Worm (Caenorhabditis elegans) whole organism, late embryonic: Measurements from ENCODE around the gene spe-36.

Experiments used
- C08G9.2 ChIP-seq: sonication (generic microtip); optimal IDR thresholded peaks from 2 replicates; lab custom pipeline; 2016; ENCODE audit warnings: mild to moderate bottlenecking, missing genetic modification characterization, moderate library complexity, missing compliant biosample characterization
- F13H6.1 ChIP-seq: sonication (generic microtip); optimal IDR thresholded peaks from 2 replicates; lab custom pipeline; 2016; ENCODE audit warnings: missing genetic modification characterization, missing compliant biosample characterization
- T23F11.4 ChIP-seq: fragments of 200-800 bp; sonication (Bioruptor generic); optimal IDR thresholded peaks from 2 replicates; lab custom pipeline; 2018; ENCODE audit warnings: mild to moderate bottlenecking, missing genetic modification characterization, missing compliant biosample characterization
- Y22D7AL.16 ChIP-seq: sonication (generic microtip); optimal IDR thresholded peaks from 2 replicates; lab custom pipeline; 2016; ENCODE audit warnings: missing genetic modification characterization, missing compliant biosample characterization
- ahr-1 ChIP-seq: sonication (generic microtip); optimal IDR thresholded peaks from 2 replicates; lab custom pipeline; 2016; ENCODE audit warnings: missing genetic modification characterization, missing compliant biosample characterization
- ceh-14 ChIP-seq: sonication (generic microtip); optimal IDR thresholded peaks from 2 replicates; lab custom pipeline; 2016; ENCODE audit warnings: missing genotype, missing genetic modification characterization, missing compliant biosample characterization
- ceh-19 ChIP-seq: fragments of 200-800 bp; sonication (Bioruptor generic); optimal IDR thresholded peaks from 2 replicates; lab custom pipeline; 2018; ENCODE audit warnings: mild to moderate bottlenecking, missing genetic modification characterization, missing compliant biosample characterization
- ceh-2 ChIP-seq: sonication (generic microtip); optimal IDR thresholded peaks from 2 replicates; lab custom pipeline; 2016; ENCODE audit warnings: missing genotype, missing genetic modification characterization, missing compliant biosample characterization
- ceh-30 ChIP-seq: fragments of 150-350 bp; optimal IDR thresholded peaks from 2 replicates; lab custom pipeline; 2014; ENCODE audit warnings: missing biosample characterization, missing genetic modification characterization
- ceh-34 ChIP-seq: sonication (generic microtip); optimal IDR thresholded peaks from 2 replicates; lab custom pipeline; 2016; ENCODE audit warnings: mild to moderate bottlenecking, missing genetic modification characterization, missing compliant biosample characterization
- ceh-45 ChIP-seq: fragments of 200-800 bp; sonication (Bioruptor generic); IDR thresholded peaks from 2 replicates; pipeline ENCODE4 v1.3.6; 2022; ENCODE audit warnings: missing genetic modification reagents, missing genetic modification characterization, missing compliant biosample characterization
- ceh-6 ChIP-seq: fragments of 200-800 bp; sonication (Bioruptor generic); optimal IDR thresholded peaks from 2 replicates; lab custom pipeline; 2018; ENCODE audit warnings: mild to moderate bottlenecking, missing genetic modification characterization, missing compliant biosample characterization
- che-1 ChIP-seq: sonication (generic microtip); optimal IDR thresholded peaks from 2 replicates; lab custom pipeline; 2016; ENCODE audit warnings: mild to moderate bottlenecking, missing genetic modification characterization, missing compliant biosample characterization
- dmd-4 ChIP-seq: sonication (generic microtip); optimal IDR thresholded peaks from 2 replicates; lab custom pipeline; 2016; ENCODE audit warnings: borderline replicate concordance, missing genetic modification characterization, missing compliant biosample characterization
- dve-1 ChIP-seq: sonication (generic microtip); optimal IDR thresholded peaks from 2 replicates; lab custom pipeline; 2017; ENCODE audit warnings: antibody characterized with exemption, mild to moderate bottlenecking, missing genetic modification characterization, missing compliant biosample characterization
- elt-2 ChIP-seq: sonication (generic microtip); optimal IDR thresholded peaks from 2 replicates; lab custom pipeline; 2016; ENCODE audit warnings: missing genetic modification reagents, missing genetic modification characterization, missing compliant biosample characterization
- ets-4 ChIP-seq: sonication (generic microtip); optimal IDR thresholded peaks from 2 replicates; lab custom pipeline; 2016; ENCODE audit warnings: missing genetic modification characterization, missing compliant biosample characterization
- fax-1 ChIP-seq: sonication (generic microtip); optimal IDR thresholded peaks from 2 replicates; lab custom pipeline; 2016; ENCODE audit warnings: missing genotype, missing genetic modification characterization, missing compliant biosample characterization
- fkh-10 ChIP-seq: fragments of 150-350 bp; optimal IDR thresholded peaks from 2 replicates; lab custom pipeline; 2014; ENCODE audit warnings: missing biosample characterization, missing genetic modification reagents, missing genetic modification characterization
- fkh-6 ChIP-seq: sonication (generic microtip); optimal IDR thresholded peaks from 2 replicates; lab custom pipeline; 2016; ENCODE audit warnings: missing genetic modification characterization, missing compliant biosample characterization
- hlh-13 ChIP-seq: fragments of 200-800 bp; sonication (Bioruptor generic); optimal IDR thresholded peaks from 2 replicates; lab custom pipeline; 2018; ENCODE audit warnings: mild to moderate bottlenecking, missing genetic modification characterization, missing compliant biosample characterization
- hlh-6 ChIP-seq: sonication (generic microtip); optimal IDR thresholded peaks from 2 replicates; lab custom pipeline; 2016; ENCODE audit warnings: missing genotype, missing genetic modification characterization, missing compliant biosample characterization
- hlh-8 ChIP-seq: sonication (generic microtip); optimal IDR thresholded peaks from 2 replicates; lab custom pipeline; 2016; ENCODE audit warnings: missing genotype, missing genetic modification characterization, missing compliant biosample characterization
- lim-6 ChIP-seq: sonication (generic microtip); optimal IDR thresholded peaks from 2 replicates; lab custom pipeline; 2016; ENCODE audit warnings: missing genetic modification characterization, missing compliant biosample characterization
- mec-3 ChIP-seq: sonication (generic microtip); optimal IDR thresholded peaks from 2 replicates; lab custom pipeline; 2016; ENCODE audit warnings: borderline replicate concordance, missing genetic modification characterization, missing compliant biosample characterization
- npax-4 ChIP-seq: sonication (generic microtip); optimal IDR thresholded peaks from 2 replicates; lab custom pipeline; 2016; ENCODE audit warnings: missing genetic modification characterization, missing compliant biosample characterization
- odd-2 ChIP-seq: sonication (generic microtip); optimal IDR thresholded peaks from 2 replicates; lab custom pipeline; 2017; ENCODE audit warnings: antibody characterized with exemption, mild to moderate bottlenecking, missing genetic modification characterization, missing compliant biosample characterization
- pax-1 ChIP-seq: fragments of 150-350 bp; optimal IDR thresholded peaks from 2 replicates; lab custom pipeline; 2014; ENCODE audit warnings: missing biosample characterization, missing genetic modification characterization
- pha-2 ChIP-seq: sonication (generic microtip); optimal IDR thresholded peaks from 2 replicates; lab custom pipeline; 2017; ENCODE audit warnings: mild to moderate bottlenecking, missing genetic modification characterization, missing compliant biosample characterization
- pqm-1 ChIP-seq: sonication (generic microtip); optimal IDR thresholded peaks from 2 replicates; lab custom pipeline; 2016; ENCODE audit warnings: missing genetic modification characterization, missing compliant biosample characterization
- ref-2 ChIP-seq: sonication (generic microtip); optimal IDR thresholded peaks from 2 replicates; lab custom pipeline; 2016; ENCODE audit warnings: missing genetic modification characterization, missing compliant biosample characterization
- sdc-2 ChIP-seq: sonication (generic microtip); optimal IDR thresholded peaks from 2 replicates; lab custom pipeline; 2016; ENCODE audit warnings: missing genotype, missing genetic modification characterization, missing compliant biosample characterization
- sox-2 ChIP-seq: fragments of 200-800 bp; sonication (Bioruptor generic); IDR thresholded peaks from 2 replicates; pipeline ENCODE4 v1.3.6; 2022; ENCODE audit warnings: missing genetic modification reagents, missing genetic modification characterization, missing compliant biosample characterization
- sox-4 ChIP-seq: sonication (generic microtip); optimal IDR thresholded peaks from 2 replicates; lab custom pipeline; 2017; ENCODE audit warnings: mild to moderate bottlenecking, missing genetic modification characterization, inconsistent platforms, missing compliant biosample characterization
- tbx-2 ChIP-seq: sonication (generic microtip); optimal IDR thresholded peaks from 2 replicates; lab custom pipeline; 2016; ENCODE audit warnings: missing genetic modification characterization, missing compliant biosample characterization
- tbx-7 ChIP-seq: sonication (generic microtip); optimal IDR thresholded peaks from 2 replicates; lab custom pipeline; 2016; ENCODE audit warnings: missing genotype, missing genetic modification characterization, missing compliant biosample characterization
- ttx-3 ChIP-seq: sonication (generic microtip); optimal IDR thresholded peaks from 2 replicates; lab custom pipeline; 2016; ENCODE audit warnings: missing genetic modification reagents, missing genetic modification characterization, missing compliant biosample characterization
- unc-3 ChIP-seq, 2 experiments: fragments of 200-800 bp in 1 of 2; sonication (Bioruptor generic) in 1 of 2; sonication (generic microtip) in 1 of 2; conservative IDR thresholded peaks in 1 of 2; optimal IDR thresholded peaks in 1 of 2; 2 replicates each; pipeline versions ENCODE4 v1.3.6 to Lab custom; 2016 to 2022; ENCODE audit warnings: missing compliant biosample characterization in 2 of 2, missing genetic modification characterization in 2 of 2, missing genetic modification reagents in 1 of 2
- unc-42 ChIP-seq: sonication (generic microtip); optimal IDR thresholded peaks from 2 replicates; lab custom pipeline; 2016; ENCODE audit warnings: missing genotype, missing genetic modification characterization, missing compliant biosample characterization
- unc-55 ChIP-seq: sonication (generic microtip); optimal IDR thresholded peaks from 2 replicates; lab custom pipeline; 2017; ENCODE audit warnings: missing biosample characterization, missing genetic modification reagents, missing genetic modification characterization
- unc-86 ChIP-seq: sonication (generic microtip); optimal IDR thresholded peaks from 2 replicates; lab custom pipeline; 2016; ENCODE audit warnings: missing genetic modification characterization, missing compliant biosample characterization
- ztf-16 ChIP-seq: sonication (generic microtip); optimal IDR thresholded peaks from 2 replicates; lab custom pipeline; 2017; ENCODE audit warnings: missing genetic modification characterization, missing compliant biosample characterization

spe-36 gene

DNA sequence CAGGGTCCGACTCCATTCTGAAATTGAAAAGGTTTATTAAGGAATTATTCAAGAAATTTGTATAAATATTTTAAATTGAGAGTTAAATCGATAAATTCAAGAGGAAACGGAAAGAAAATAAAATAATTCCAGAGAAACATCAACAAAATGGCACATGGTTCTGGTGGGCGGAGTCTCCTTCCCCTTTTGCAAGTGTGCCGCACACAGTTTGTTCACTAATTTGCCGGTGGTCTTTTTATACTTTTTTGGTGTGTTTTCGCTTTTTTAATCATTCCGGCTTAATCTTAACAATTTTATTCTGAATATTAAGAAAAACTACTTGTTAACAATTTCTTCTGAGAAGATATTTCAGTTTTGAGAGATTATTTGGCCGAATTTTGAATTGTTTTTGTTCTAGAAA is 12.8 kb upstream of the spe-36 start, which contains the start of the genes ragc-1 and Y24F12A.1 (continued):
- no peak for TF ChIP-seq fkh-6 (tag; lab: Kevin White, UChicago)
- TF ChIP-seq ceh-6 (GFP tag; lab: Kevin White, UChicago) = peak; percentile 36
- peak; percentile 60 for TF ChIP-seq ceh-2
- peak; percentile 70 for TF ChIP-seq ttx-3 (tag; lab: Kevin White, UChicago)
- TF ChIP-seq Y22D7AL.16 (tag; lab: Kevin White, UChicago) = no peak
- TF ChIP-seq sox-2 (GFP tag; lab: Robert Waterston, UW) = no peak
- no peak for TF ChIP-seq ceh-34 (tag; lab: Kevin White, UChicago)
- TF ChIP-seq ahr-1 (tag; lab: Kevin White, UChicago) = no peak
- TF ChIP-seq ceh-19 = peak; percentile 2
- peak; percentile 38 for TF ChIP-seq unc-86 (tag; lab: Kevin White, UChicago)

DNA sequence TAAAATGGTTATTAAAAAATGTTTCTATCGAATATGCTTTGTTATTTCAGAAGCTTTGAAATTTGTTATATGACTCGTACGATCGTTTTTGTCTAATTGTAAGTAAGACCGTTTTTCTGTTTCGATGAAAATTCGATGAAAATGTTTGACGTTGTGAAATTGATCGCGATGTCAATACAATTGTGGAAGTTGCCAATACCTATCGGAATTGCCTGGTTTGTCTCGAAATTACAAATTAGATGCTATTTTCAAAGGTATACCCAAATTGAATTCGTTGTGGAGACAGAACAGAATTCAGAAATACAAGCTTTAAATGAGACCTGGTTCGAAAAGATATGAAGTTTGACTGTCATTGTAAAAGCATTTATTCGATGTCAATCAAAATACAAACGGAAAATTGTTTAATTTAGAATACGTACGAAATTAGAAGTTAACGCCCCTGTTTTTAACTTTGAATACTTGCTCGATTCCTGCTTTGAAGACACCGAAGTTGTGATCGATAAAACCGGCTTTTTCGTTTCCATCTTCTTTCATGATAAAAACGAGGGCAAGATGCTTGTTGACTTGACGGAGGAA is 11.3 kb upstream of the spe-36 start:
- TF ChIP-seq unc-3 (GFP tag; conservative IDR thresholded peaks at IDR 0.05; lab: Robert Waterston, UW) (no peak), unc-3 (tag; optimal IDR thresholded peaks at IDR 0.05; lab: Kevin White, UChicago) (no peak), ref-2 (tag; lab: Kevin White, UChicago) (no peak), pqm-1 (tag; lab: Kevin White, UChicago) (no peak)
- TF ChIP-seq, all 69 proteins: peak for 0

DNA sequence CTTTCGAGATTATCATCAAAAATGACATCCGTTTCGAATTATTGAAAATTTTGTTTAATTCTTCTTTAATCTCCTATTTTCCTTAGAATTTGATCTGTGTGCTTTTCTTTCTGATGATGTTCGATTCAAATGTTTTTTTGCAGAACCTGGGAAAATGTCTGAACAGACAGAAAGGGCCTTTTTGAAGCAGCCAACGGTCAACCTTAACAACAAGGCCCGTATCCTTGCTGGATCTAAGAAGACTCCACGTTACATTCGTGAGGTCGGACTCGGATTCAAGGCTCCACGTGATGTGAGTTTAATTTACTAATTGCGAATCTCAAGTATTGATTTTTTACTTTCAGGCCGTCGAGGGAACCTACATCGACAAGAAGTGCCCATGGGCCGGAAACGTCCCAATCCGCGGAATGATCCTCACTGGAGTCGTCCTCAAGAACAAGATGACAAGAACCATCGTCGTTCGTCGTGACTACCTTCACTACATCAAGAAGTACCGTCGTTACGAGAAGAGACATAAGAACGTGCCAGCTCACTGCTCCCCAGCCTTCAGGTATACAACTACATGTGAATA is 10.5 kb upstream of the spe-36 start, which contains the start of gene rps-11:
Gene rps-11, plus strand, starts transcription at position 144 of the 571 bp plus-strand sequence.
- TF ChIP-seq elt-2 (tag; lab: Kevin White, UChicago) = no peak
- TF ChIP-seq ref-2 (tag; lab: Kevin White, UChicago) = no peak
- TF ChIP-seq dve-1 (tag; lab: Kevin White, UChicago) = no peak
- TF ChIP-seq C08G9.2 = no peak
- no peak for TF ChIP-seq tbx-2
- no peak for TF ChIP-seq ceh-2
- TF ChIP-seq ceh-19 = no peak
- no peak for TF ChIP-seq ceh-45 (GFP tag; lab: Robert Waterston, UW)

DNA sequence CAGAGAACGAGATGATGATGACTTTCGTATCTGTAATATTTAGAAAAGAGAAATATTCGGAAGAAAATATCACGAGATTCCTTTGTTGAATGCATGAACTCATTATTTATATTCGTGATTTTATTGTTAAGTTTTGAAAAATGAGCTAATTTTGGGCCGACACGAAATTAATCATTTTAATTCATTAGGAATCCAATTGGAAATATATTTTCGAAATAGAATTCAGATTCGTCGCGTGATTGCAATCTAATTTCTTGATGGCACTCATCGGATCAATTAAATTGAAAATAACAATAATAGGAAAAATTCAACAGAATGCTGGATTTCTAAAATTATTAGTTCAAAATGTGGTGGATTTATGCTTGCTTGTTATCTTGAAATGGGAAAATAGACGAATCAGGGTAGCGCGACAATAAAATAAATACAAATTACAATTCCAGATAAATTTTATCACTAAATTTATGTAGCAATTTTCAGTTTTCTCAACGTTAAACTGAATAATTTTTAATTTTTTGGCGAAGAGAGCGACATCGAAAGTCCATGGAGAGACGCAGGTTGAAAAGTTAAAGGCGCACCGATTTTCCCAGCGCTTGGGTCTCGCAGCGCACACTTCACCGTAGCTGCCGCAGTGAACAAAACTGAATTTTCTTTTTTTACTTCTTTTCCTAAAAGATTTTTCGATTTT is 9.8 kb upstream of the spe-36 start:
- TF ChIP-seq fkh-10 (GFP tag; lab: Kevin White, UChicago) (no peak), dmd-4 (no peak), hlh-6 (tag; lab: Kevin White, UChicago) (no peak), tbx-7 (tag; lab: Kevin White, UChicago) (no peak), T23F11.4 (no peak), sdc-2 (tag; lab: Kevin White, UChicago) (peak; percentile 5), lim-6 (tag; lab: Kevin White, UChicago) (no peak), ztf-16 (tag; lab: Kevin White, UChicago) (no peak), unc-86 (tag; lab: Kevin White, UChicago) (no peak), sox-4 (tag; lab: Kevin White, UChicago) (peak; percentile 16), ets-4 (tag; lab: Kevin White, UChicago) (no peak), unc-55 (GFP tag; lab: Kevin White, UChicago) (peak; percentile 47), ceh-45 (GFP tag; lab: Robert Waterston, UW) (no peak), ahr-1 (tag; lab: Kevin White, UChicago) (no peak), hlh-13 (no peak), pha-2 (tag; lab: Kevin White, UChicago) (no peak), F13H6.1 (no peak), ceh-2 (no peak), unc-42 (tag; lab: Kevin White, UChicago) (peak; percentile 50), ceh-19 (no peak), ceh-14 (tag; lab: Kevin White, UChicago) (no peak), ref-2 (tag; lab: Kevin White, UChicago) (no peak), fax-1 (tag; lab: Kevin White, UChicago) (no peak), ceh-30 (tag; lab: Kevin White, UChicago) (no peak), odd-2 (tag; lab: Kevin White, UChicago) (no peak), che-1 (tag; lab: Kevin White, UChicago) (peak; percentile 43), elt-2 (tag; lab: Kevin White, UChicago) (no peak), pax-1 (tag; lab: Kevin White, UChicago) (no peak), hlh-8 (tag; lab: Kevin White, UChicago) (no peak), npax-4 (tag; lab: Kevin White, UChicago) (no peak), sox-2 (GFP tag; lab: Robert Waterston, UW) (no peak), tbx-2 (peak; percentile 2), mec-3 (tag; lab: Kevin White, UChicago) (no peak), ceh-34 (tag; lab: Kevin White, UChicago) (peak; percentile 13)
